Worm (Caenorhabditis elegans): Measurements from ENCODE around the gene E02H1.1.

DNA sequence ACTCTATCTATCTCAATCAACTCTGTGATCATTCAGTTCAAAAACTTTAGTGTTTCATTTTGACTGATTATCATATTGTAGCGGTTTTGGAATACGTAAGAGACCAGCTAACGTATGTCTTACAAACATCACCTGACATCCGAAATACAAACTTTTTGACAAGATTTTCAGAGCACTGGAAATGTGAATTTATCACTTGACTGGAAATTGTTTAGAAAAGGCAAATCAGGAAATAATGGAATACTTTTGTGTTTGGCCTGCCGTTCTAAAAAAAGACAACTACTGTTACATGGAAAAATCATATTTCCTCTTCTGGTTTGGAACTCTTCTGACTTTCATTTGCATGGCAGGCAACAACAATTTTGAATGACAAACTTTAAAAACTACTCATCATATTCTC, 39.4 kb downstream of the E02H1.1 start, which contains the start of gene F35H8.12:
- TF ChIP-seq ceh-82 (tag; optimal IDR thresholded peaks at IDR 0.05) (no peak), ztf-4 (tag; optimal IDR thresholded peaks at IDR 0.05) (no peak), zag-1 (tag; optimal IDR thresholded peaks at IDR 0.05) (no peak)

Measured in whole organism, L1 larva.